Worm (Caenorhabditis elegans) whole organism, L1 larva: ENCODE measurements around the gene nhr-180.
A peak's percentile ranks its signal among the peaks of the same experiment; 100 is the strongest.

ENCODE experiments used
- C04F5.9 ChIP-seq: sonication (generic microtip); optimal IDR thresholded peaks from 2 replicates; lab custom pipeline; 2016; ENCODE audit warnings: missing genetic modification characterization, missing compliant biosample characterization
- C34B4.2 ChIP-seq: sonication (generic microtip); optimal IDR thresholded peaks from 2 replicates; lab custom pipeline; 2017; ENCODE audit warnings: mild to moderate bottlenecking, missing genetic modification characterization, missing compliant biosample characterization
- F16B12.6 ChIP-seq: fragments of 150-350 bp; optimal IDR thresholded peaks from 2 replicates; lab custom pipeline; 2014; ENCODE audit warnings: missing biosample characterization, missing genetic modification characterization
- Y116A8C.19 ChIP-seq: sonication (generic microtip); optimal IDR thresholded peaks from 2 replicates; lab custom pipeline; 2016; ENCODE audit warnings: missing compliant biosample characterization, missing genetic modification characterization, borderline replicate concordance
- alr-1 ChIP-seq: fragments of 200-800 bp; sonication (Bioruptor generic); optimal IDR thresholded peaks from 2 replicates; lab custom pipeline; 2018; ENCODE audit warnings: borderline replicate concordance, mild to moderate bottlenecking, missing genetic modification characterization, missing compliant biosample characterization
- aly-2 ChIP-seq: fragments of 150-350 bp; optimal IDR thresholded peaks from 2 replicates; lab custom pipeline; 2014; ENCODE audit warnings: missing biosample characterization, missing genetic modification characterization
- blmp-1 ChIP-seq: fragments of 150-350 bp; optimal IDR thresholded peaks from 2 replicates; lab custom pipeline; 2014; ENCODE audit warnings: missing biosample characterization, missing genetic modification characterization
- ceh-63 ChIP-seq: fragments of 200-800 bp; sonication (Bioruptor generic); optimal IDR thresholded peaks from 2 replicates; lab custom pipeline; 2018; ENCODE audit warnings: mild to moderate bottlenecking, missing genetic modification characterization, missing compliant biosample characterization
- efl-1 ChIP-seq, 4 experiments: fragments of 150-350 bp; optimal IDR thresholded peaks in 3 of 4; peaks in 1 of 4; 1 replicate in 1 of 4; 2 replicates in 3 of 4; lab custom pipeline; 2014; ENCODE audit warnings: missing biosample characterization in 2 of 4, missing genetic modification characterization in 2 of 4, missing genetic modification reagents in 2 of 4
- efl-3 ChIP-seq: fragments of 200-800 bp; sonication (Bioruptor generic); optimal IDR thresholded peaks from 2 replicates; lab custom pipeline; 2018; ENCODE audit warnings: mild to moderate bottlenecking, missing genetic modification characterization, missing compliant biosample characterization
- elt-2 ChIP-seq: sonication (generic microtip); optimal IDR thresholded peaks from 2 replicates; lab custom pipeline; 2016; ENCODE audit warnings: missing genetic modification characterization, mild to moderate bottlenecking, inconsistent platforms, missing compliant biosample characterization, missing genetic modification reagents
- elt-3 ChIP-seq, 6 experiments: fragments of 150-350 bp in 1 of 6; sonication (generic microtip); optimal IDR thresholded peaks; 2 replicates each; lab custom pipeline; 2017 to 2018; ENCODE audit warnings: missing biosample characterization in 6 of 6, missing genetic modification characterization in 6 of 6, inconsistent platforms in 1 of 6
- ets-5 ChIP-seq: fragments of 200-800 bp; sonication (Bioruptor generic); IDR thresholded peaks from 2 replicates; pipeline ENCODE4 v1.3.6; 2022; ENCODE audit warnings: missing genetic modification characterization, missing compliant biosample characterization
- fkh-10 ChIP-seq: sonication (generic microtip); optimal IDR thresholded peaks from 2 replicates; lab custom pipeline; 2017; ENCODE audit warnings: missing biosample characterization, missing genetic modification reagents, missing genetic modification characterization
- fkh-4 ChIP-seq: sonication (generic microtip); optimal IDR thresholded peaks from 2 replicates; lab custom pipeline; 2016; ENCODE audit warnings: missing compliant biosample characterization, missing genetic modification characterization, borderline replicate concordance
- fkh-8 ChIP-seq: sonication (generic microtip); optimal IDR thresholded peaks from 2 replicates; lab custom pipeline; 2016; ENCODE audit warnings: mild to moderate bottlenecking, missing genetic modification characterization, missing compliant biosample characterization
- fos-1 ChIP-seq: fragments of 150-350 bp; optimal IDR thresholded peaks from 2 replicates; lab custom pipeline; 2014; ENCODE audit warnings: missing biosample characterization, missing genetic modification characterization
- hlh-4 ChIP-seq: sonication (generic microtip); optimal IDR thresholded peaks from 2 replicates; lab custom pipeline; 2016; ENCODE audit warnings: mild to moderate bottlenecking, missing genetic modification characterization, missing compliant biosample characterization
- jun-1 ChIP-seq: fragments of 150-350 bp; optimal IDR thresholded peaks from 2 replicates; lab custom pipeline; 2014; ENCODE audit warnings: missing biosample characterization, missing genetic modification reagents, missing genetic modification characterization
- lin-13 ChIP-seq: fragments of 150-350 bp; optimal IDR thresholded peaks from 2 replicates; lab custom pipeline; 2014; ENCODE audit warnings: missing biosample characterization, missing genetic modification reagents, missing genetic modification characterization
- lin-14 ChIP-seq: fragments of 200-800 bp; sonication (Bioruptor generic); optimal IDR thresholded peaks from 2 replicates; lab custom pipeline; 2018; ENCODE audit warnings: mild to moderate bottlenecking, missing genetic modification characterization, moderate library complexity, missing compliant biosample characterization
- lin-15B ChIP-seq: fragments of 150-350 bp; sonication (generic microtip); optimal IDR thresholded peaks from 3 replicates; lab custom pipeline; 2014; ENCODE audit warnings: missing biosample characterization, missing genetic modification characterization
- lir-3 ChIP-seq: sonication (generic microtip); optimal IDR thresholded peaks from 2 replicates; lab custom pipeline; 2016; ENCODE audit warnings: mild to moderate bottlenecking, missing genetic modification characterization, moderate library complexity, missing compliant biosample characterization; ENCODE audit not compliant: poor library complexity
- lsy-2 ChIP-seq, 2 experiments: fragments of 150-350 bp; optimal IDR thresholded peaks; 2 replicates each; lab custom pipeline; 2014; ENCODE audit warnings: missing biosample characterization in 2 of 2, missing genetic modification characterization in 2 of 2
- mdl-1 ChIP-seq, 2 experiments: fragments of 150-350 bp; optimal IDR thresholded peaks; 2 replicates each; lab custom pipeline; 2014 to 2017; ENCODE audit warnings: missing biosample characterization in 2 of 2, missing genetic modification characterization in 2 of 2, inconsistent platforms in 1 of 2
- mep-1 ChIP-seq: fragments of 150-350 bp; optimal IDR thresholded peaks from 2 replicates; lab custom pipeline; 2014; ENCODE audit warnings: missing biosample characterization, missing genetic modification characterization
- nhr-11 ChIP-seq: fragments of 150-350 bp; optimal IDR thresholded peaks from 2 replicates; lab custom pipeline; 2014; ENCODE audit warnings: missing biosample characterization, missing genetic modification characterization
- nhr-19 ChIP-seq: fragments of 200-800 bp; sonication (Bioruptor generic); conservative IDR thresholded peaks from 2 replicates; pipeline ENCODE4 v1.3.6; 2022; ENCODE audit warnings: missing genetic modification characterization, missing compliant biosample characterization
- nhr-20 ChIP-seq: sonication (generic microtip); optimal IDR thresholded peaks from 2 replicates; lab custom pipeline; 2016; ENCODE audit warnings: mild to moderate bottlenecking, missing genetic modification characterization, missing compliant biosample characterization
- nhr-28 ChIP-seq: fragments of 150-350 bp; optimal IDR thresholded peaks from 2 replicates; lab custom pipeline; 2014; ENCODE audit warnings: missing biosample characterization, missing genetic modification characterization
- nhr-47 ChIP-seq: sonication (generic microtip); optimal IDR thresholded peaks from 2 replicates; lab custom pipeline; 2016; ENCODE audit warnings: mild to moderate bottlenecking, missing genetic modification characterization, moderate library complexity, missing compliant biosample characterization
- nhr-71 ChIP-seq: sonication (generic microtip); optimal IDR thresholded peaks from 2 replicates; lab custom pipeline; 2016; ENCODE audit warnings: mild to moderate bottlenecking, missing genetic modification characterization, moderate library complexity, missing compliant biosample characterization
- nhr-76 ChIP-seq: sonication (generic microtip); optimal IDR thresholded peaks from 2 replicates; lab custom pipeline; 2017; ENCODE audit warnings: missing biosample characterization, missing genetic modification characterization
- nhr-77 ChIP-seq: fragments of 150-350 bp; optimal IDR thresholded peaks from 2 replicates; lab custom pipeline; 2014; ENCODE audit warnings: missing biosample characterization, missing genetic modification characterization
- nhr-85 ChIP-seq: sonication (generic microtip); peaks from one replicate; lab custom pipeline; 2016; ENCODE audit warnings: missing genetic modification characterization, inconsistent platforms, missing compliant biosample characterization
- nhr-90 ChIP-seq: sonication (generic microtip); optimal IDR thresholded peaks from 2 replicates; lab custom pipeline; 2016; ENCODE audit warnings: mild to moderate bottlenecking, missing genetic modification characterization, missing compliant biosample characterization; ENCODE audit not compliant: poor library complexity
- swsn-7 ChIP-seq: sonication (generic microtip); optimal IDR thresholded peaks from 2 replicates; lab custom pipeline; 2016; ENCODE audit warnings: missing genetic modification characterization, missing compliant biosample characterization
- tbx-2 ChIP-seq: sonication (generic microtip); optimal IDR thresholded peaks from 2 replicates; lab custom pipeline; 2016; ENCODE audit warnings: missing genetic modification characterization, missing compliant biosample characterization
- tlp-1 ChIP-seq: fragments of 150-350 bp; optimal IDR thresholded peaks from 2 replicates; lab custom pipeline; 2014; ENCODE audit warnings: missing biosample characterization, missing genetic modification characterization
- unc-130 ChIP-seq: fragments of 150-350 bp; optimal IDR thresholded peaks from 2 replicates; lab custom pipeline; 2017; ENCODE audit warnings: missing biosample characterization, missing genetic modification characterization, inconsistent platforms
- unc-62 ChIP-seq: fragments of 150-350 bp; optimal IDR thresholded peaks from 2 replicates; lab custom pipeline; 2014; ENCODE audit warnings: missing biosample characterization, missing genetic modification reagents, missing genetic modification characterization
- unc-86 ChIP-seq: sonication (generic microtip); optimal IDR thresholded peaks from 2 replicates; lab custom pipeline; 2016; ENCODE audit warnings: missing genetic modification characterization, missing compliant biosample characterization
- vab-15 ChIP-seq: sonication (generic microtip); optimal IDR thresholded peaks from 2 replicates; lab custom pipeline; 2017; ENCODE audit warnings: missing genotype, mild to moderate bottlenecking, missing genetic modification characterization, missing compliant biosample characterization
- xbp-1 ChIP-seq: sonication (generic microtip); optimal IDR thresholded peaks from 2 replicates; lab custom pipeline; 2016; ENCODE audit warnings: missing genetic modification characterization, missing compliant biosample characterization
- zag-1 ChIP-seq: fragments of 150-350 bp; optimal IDR thresholded peaks from 2 replicates; lab custom pipeline; 2014; ENCODE audit warnings: missing biosample characterization, missing genetic modification characterization

The nhr-180 gene

ce11 chrV:624922-625321 is 42.4 kb downstream of the nhr-180 start, which contains the start of gene srt-17:
TSS of gene srt-17 (minus strand) at chrV:625022.
- TF ChIP-seq elt-3 (tag; optimal IDR thresholded peaks at IDR 0.05; lab: Kevin White, UChicago), result no peak
- TF ChIP-seq nhr-28 (tag; lab: Kevin White, UChicago), result no peak
- no peak for TF ChIP-seq alr-1 (tag; lab: Kevin White, UChicago)
- TF ChIP-seq C34B4.2 (tag; lab: Kevin White, UChicago), result no peak
- no peak for TF ChIP-seq nhr-20 (tag; lab: Kevin White, UChicago)
- no peak for TF ChIP-seq nhr-19 (GFP tag; lab: Robert Waterston, UW)
- TF ChIP-seq C04F5.9 (tag; lab: Kevin White, UChicago), result no peak
- TF ChIP-seq nhr-85 (tag; lab: Kevin White, UChicago), result no peak
- no peak for TF ChIP-seq F16B12.6 (tag; lab: Kevin White, UChicago)
- no peak for TF ChIP-seq lir-3 (tag; lab: Kevin White, UChicago)
- TF ChIP-seq lin-15B (tag; lab: Kevin White, UChicago), result no peak
- no peak for TF ChIP-seq mdl-1 (tag; optimal IDR thresholded peaks at IDR 0.05; lab: Kevin White, UChicago)
- TF ChIP-seq lsy-2 (tag; optimal IDR thresholded peaks at IDR 0.05; lab: Kevin White, UChicago), result no peak
- TF ChIP-seq lin-13 (GFP tag; lab: Kevin White, UChicago), result no peak

- TF ChIP-seq nhr-76 (tag; lab: Kevin White, UChicago), result no peak
- TF ChIP-seq lin-14 (GFP tag; lab: Kevin White, UChicago), result no peak
- no peak for TF ChIP-seq xbp-1 (tag; lab: Kevin White, UChicago)
- no peak for TF ChIP-seq C04F5.9 (tag; lab: Kevin White, UChicago)
- no peak for TF ChIP-seq unc-130
- peak; percentile 29 for TF ChIP-seq elt-2
- TF ChIP-seq lin-15B (tag; lab: Kevin White, UChicago), result no peak
Observed at ce11 chrV:622902-623301, 44.4 kb downstream of the nhr-180 start, which contains the start of gene F48G7.5. TSS of gene F48G7.5 (minus strand) at chrV:622935.

- no peak for TF ChIP-seq Y116A8C.19 (tag; lab: Kevin White, UChicago)
- no peak for TF ChIP-seq ceh-63
- no peak for TF ChIP-seq F16B12.6 (tag; lab: Kevin White, UChicago)
- TF ChIP-seq hlh-4 (tag; lab: Kevin White, UChicago), result no peak
- no peak for TF ChIP-seq nhr-11 (tag; lab: Kevin White, UChicago)
- no peak for TF ChIP-seq jun-1 (tag; lab: Kevin White, UChicago)
- TF ChIP-seq unc-62 (GFP tag; lab: Kevin White, UChicago), result no peak
- no peak for TF ChIP-seq lin-13 (GFP tag; lab: Kevin White, UChicago)
- no peak for TF ChIP-seq mep-1 (tag; lab: Kevin White, UChicago)
- no peak for TF ChIP-seq tlp-1
- TF ChIP-seq mdl-1 (tag; optimal IDR thresholded peaks at IDR 0.05; lab: Kevin White, UChicago), result no peak
- TF ChIP-seq swsn-7 (tag; lab: Kevin White, UChicago), result no peak
- no peak for TF ChIP-seq fkh-10
Observed at ce11 chrV:620987-621386, 46.3 kb downstream of the nhr-180 start.

ce11 chrV:619054-619453 is 48.3 kb downstream of the nhr-180 start, which contains the start of gene F48G7.4:
TSS of gene F48G7.4 (plus strand) at chrV:619453.
- TF ChIP-seq unc-62 (GFP tag; lab: Kevin White, UChicago) (no peak), unc-86 (tag; lab: Kevin White, UChicago) (peak; percentile 90), fos-1 (tag; lab: Kevin White, UChicago) (peak; percentile 60), blmp-1 (tag; lab: Kevin White, UChicago) (no peak), elt-2 (no peak), fkh-4 (tag; lab: Kevin White, UChicago) (no peak), nhr-71 (peak; percentile 91), nhr-47 (tag; lab: Kevin White, UChicago) (peak; percentile 86), ceh-63 (no peak), nhr-85 (tag; lab: Kevin White, UChicago) (peak; percentile 95), nhr-90 (tag; lab: Kevin White, UChicago) (no peak), efl-3 (GFP tag; lab: Kevin White, UChicago) (no peak), lsy-2 (tag; optimal IDR thresholded peaks at IDR 0.05; lab: Kevin White, UChicago) (peak in 1 of 2 experiments; percentile 72), ets-5 (GFP tag; lab: Robert Waterston, UW) (no peak), nhr-11 (tag; lab: Kevin White, UChicago) (peak; percentile 73), zag-1 (peak; percentile 26), efl-1 (optimal IDR thresholded peaks at IDR 0.05; lab: Kevin White, UChicago) (peak; percentile 73 to 75), efl-1 (GFP tag; optimal IDR thresholded peaks at IDR 0.05 in 1 of 2; lab: Kevin White, UChicago) (peak in 1 of 2 experiments; percentile 47), unc-130 (no peak), fkh-8 (tag; lab: Kevin White, UChicago) (peak; percentile 91), aly-2 (peak; percentile 54), nhr-77 (tag; lab: Kevin White, UChicago) (peak; percentile 23), vab-15 (tag; lab: Kevin White, UChicago) (no peak), lin-13 (GFP tag; lab: Kevin White, UChicago) (peak; percentile 15), tbx-2 (tag; lab: Kevin White, UChicago) (peak; percentile 86), alr-1 (tag; lab: Kevin White, UChicago) (no peak), lin-14 (GFP tag; lab: Kevin White, UChicago) (peak; percentile 100)
